Fruit fly (Drosophila melanogaster) whole organism, embryonic: ENCODE results near the gene CG8159.

Experiments used
- Bgb ChIP-seq: fragments of 200-800 bp; sonication (Bioruptor generic); IDR thresholded peaks from 2 replicates; pipeline ENCODE4 v1.3.6; 2022; ENCODE audit warnings: missing biosample characterization, missing genetic modification characterization; ENCODE audit not compliant: partially characterized antibody
- CG12071 ChIP-seq: fragments of 200-800 bp; sonication (Bioruptor generic); optimal IDR thresholded peaks from 3 replicates; lab custom pipeline; 2018; ENCODE audit warnings: missing biosample characterization, mild to moderate bottlenecking, missing genetic modification characterization
- CG12155 ChIP-seq: fragments of 200-800 bp; sonication (Bioruptor generic); optimal IDR thresholded peaks from 3 replicates; lab custom pipeline; 2016; ENCODE audit warnings: missing biosample characterization, missing genetic modification characterization
- CG12391 ChIP-seq: fragments of 200-800 bp; sonication (Bioruptor generic); optimal IDR thresholded peaks from 3 replicates; lab custom pipeline; 2018; ENCODE audit warnings: missing biosample characterization, mild to moderate bottlenecking, missing genetic modification characterization, moderate library complexity
- CG12744 ChIP-seq: fragments of 200-800 bp; sonication (Bioruptor generic); optimal IDR thresholded peaks from 2 replicates; lab custom pipeline; 2016; ENCODE audit warnings: missing biosample characterization, missing genetic modification characterization
- CG14860 ChIP-seq: fragments of 200-800 bp; sonication (Bioruptor generic); IDR thresholded peaks from 3 replicates; pipeline ENCODE4 v1.3.6; 2022; ENCODE audit warnings: missing biosample characterization, missing genetic modification characterization; ENCODE audit not compliant: partially characterized antibody
- CG15514 ChIP-seq: fragments of 200-800 bp; sonication (Bioruptor generic); optimal IDR thresholded peaks from 3 replicates; lab custom pipeline; 2017; ENCODE audit warnings: missing biosample characterization, missing genetic modification characterization, mild to moderate bottlenecking, moderate library complexity, missing genetic modification reagents
- CG2202 ChIP-seq: fragments of 200-800 bp; sonication (Bioruptor generic); optimal IDR thresholded peaks from 2 replicates; lab custom pipeline; 2018; ENCODE audit warnings: missing biosample characterization, mild to moderate bottlenecking, missing genetic modification characterization
- CG30403 ChIP-seq: fragments of 200-800 bp; sonication (Bioruptor generic); optimal IDR thresholded peaks from 3 replicates; lab custom pipeline; 2016; ENCODE audit warnings: missing biosample characterization, missing genetic modification characterization
- CG31441 ChIP-seq: fragments of 200-800 bp; sonication (Bioruptor generic); IDR thresholded peaks from 2 replicates; pipeline ENCODE4 v1.3.6; 2022; ENCODE audit warnings: missing biosample characterization, missing genetic modification characterization
- CG3838 ChIP-seq: fragments of 200-800 bp; sonication (Bioruptor generic); optimal IDR thresholded peaks from 3 replicates; lab custom pipeline; 2016; ENCODE audit warnings: missing biosample characterization, missing genetic modification characterization
- CG4360 ChIP-seq: fragments of 200-800 bp; sonication (Bioruptor generic); IDR thresholded peaks from 2 replicates; pipeline ENCODE4 v1.3.6; 2022; ENCODE audit warnings: missing biosample characterization, missing genetic modification characterization
- CG7357 ChIP-seq: fragments of 200-800 bp; sonication (Bioruptor generic); IDR thresholded peaks from 3 replicates; pipeline ENCODE4 v1.3.6; 2022; ENCODE audit warnings: missing biosample characterization, missing genetic modification characterization
- CG8089 ChIP-seq: fragments of 200-800 bp; sonication (Bioruptor generic); optimal IDR thresholded peaks from 3 replicates; lab custom pipeline; 2016; ENCODE audit warnings: missing biosample characterization, missing genetic modification characterization
- CG8944 ChIP-seq: fragments of 200-800 bp; sonication (Bioruptor generic); optimal IDR thresholded peaks from 3 replicates; lab custom pipeline; 2016; ENCODE audit warnings: missing biosample characterization, missing genetic modification characterization
- CG9215 ChIP-seq: fragments of 200-800 bp; sonication (Bioruptor generic); IDR thresholded peaks from 2 replicates; pipeline ENCODE4 v1.3.6; 2022; ENCODE audit warnings: missing biosample characterization, missing genetic modification characterization
- CrebB ChIP-seq: fragments of 200-800 bp; sonication (Bioruptor generic); optimal IDR thresholded peaks from 3 replicates; lab custom pipeline; 2018; ENCODE audit warnings: missing biosample characterization, mild to moderate bottlenecking, missing genetic modification characterization
- Dbx ChIP-seq: fragments of 200-800 bp; sonication (Bioruptor generic); IDR thresholded peaks from 3 replicates; pipeline ENCODE4 v1.3.6; 2022; ENCODE audit warnings: missing biosample characterization, missing genetic modification characterization
- Deaf1 ChIP-seq: fragments of 200-800 bp; optimal IDR thresholded peaks from 3 replicates; lab custom pipeline; 2019; ENCODE audit warnings: missing biosample characterization, mild to moderate bottlenecking, missing genetic modification characterization, moderate library complexity
- Elba2 ChIP-seq: fragments of 200-800 bp; sonication (Bioruptor generic); optimal IDR thresholded peaks from 3 replicates; lab custom pipeline; 2016; ENCODE audit warnings: missing biosample characterization, missing genetic modification characterization
- Fer3 ChIP-seq: fragments of 200-800 bp; sonication (Bioruptor generic); optimal IDR thresholded peaks from 2 replicates; lab custom pipeline; 2018; ENCODE audit warnings: missing biosample characterization, mild to moderate bottlenecking, missing genetic modification characterization, moderate library complexity
- GATAe ChIP-seq: fragments of 200-800 bp; sonication (Bioruptor generic); conservative IDR thresholded peaks from 2 replicates; pipeline ENCODE4 v1.3.6; 2022; ENCODE audit warnings: missing biosample characterization, missing genetic modification characterization
- HLH54F ChIP-seq: fragments of 200-800 bp; sonication (Bioruptor generic); optimal IDR thresholded peaks from 3 replicates; lab custom pipeline; 2016; ENCODE audit warnings: missing biosample characterization, missing genetic modification characterization
- MESR4 ChIP-seq: fragments of 200-800 bp; sonication (Bioruptor generic); optimal IDR thresholded peaks from 2 replicates; lab custom pipeline; 2018; ENCODE audit warnings: missing biosample characterization, mild to moderate bottlenecking, missing genetic modification characterization, moderate library complexity
- Mad ChIP-seq: fragments of 200-800 bp; sonication (Bioruptor generic); optimal IDR thresholded peaks from 2 replicates; lab custom pipeline; 2016; ENCODE audit warnings: missing biosample characterization, missing genetic modification characterization
- Med ChIP-seq: fragments of 200-800 bp; sonication (Bioruptor generic); peaks from one replicate; lab custom pipeline; 2016; ENCODE audit warnings: missing biosample characterization, missing genetic modification characterization, mild to moderate bottlenecking, inconsistent platforms, moderate library complexity
- NFAT ChIP-seq: fragments of 200-800 bp; sonication (Bioruptor generic); IDR thresholded peaks from 2 replicates; pipeline ENCODE4 v1.3.6; 2022; ENCODE audit warnings: missing biosample characterization, missing genetic modification characterization
- Taf1 ChIP-seq: fragments of 200-800 bp; sonication (Bioruptor generic); IDR thresholded peaks from 2 replicates; pipeline ENCODE4 v1.3.6; 2022; ENCODE audit warnings: missing biosample characterization, missing genetic modification characterization
- aop ChIP-seq: fragments of 200-800 bp; sonication (Bioruptor generic); IDR thresholded peaks from 2 replicates; pipeline ENCODE4 v1.3.6; 2022; ENCODE audit warnings: missing biosample characterization, missing genetic modification characterization
- ato ChIP-seq: fragments of 200-800 bp; sonication (Bioruptor generic); IDR thresholded peaks from 2 replicates; pipeline ENCODE4 v1.3.6; 2022; ENCODE audit warnings: missing biosample characterization, missing genetic modification characterization; ENCODE audit not compliant: partially characterized antibody
- dysf ChIP-seq: fragments of 200-800 bp; sonication (Bioruptor generic); IDR thresholded peaks from 3 replicates; pipeline ENCODE4 v1.3.6; 2022; ENCODE audit warnings: missing biosample characterization, missing genetic modification characterization
- fd102C ChIP-seq: fragments of 200-800 bp; sonication (Bioruptor generic); optimal IDR thresholded peaks from 2 replicates; lab custom pipeline; 2018; ENCODE audit warnings: missing biosample characterization, mild to moderate bottlenecking, missing genetic modification characterization, moderate library complexity
- gce ChIP-seq: fragments of 200-800 bp; sonication (Bioruptor generic); IDR thresholded peaks from 3 replicates; pipeline ENCODE4 v1.3.6; 2022; ENCODE audit warnings: missing biosample characterization, missing genetic modification characterization
- gcm ChIP-seq: fragments of 200-800 bp; sonication (Bioruptor generic); optimal IDR thresholded peaks from 2 replicates; lab custom pipeline; 2019; ENCODE audit warnings: missing biosample characterization, mild to moderate bottlenecking, missing genetic modification characterization, moderate library complexity
- gro ChIP-seq: fragments of 200-800 bp; sonication (Bioruptor generic); optimal IDR thresholded peaks from 2 replicates; lab custom pipeline; 2016; ENCODE audit warnings: missing biosample characterization, missing genetic modification characterization
- hb ChIP-seq: fragments of 200-800 bp; sonication (Bioruptor generic); IDR thresholded peaks from 3 replicates; pipeline ENCODE4 v1.3.6; 2022; ENCODE audit warnings: missing biosample characterization, missing genetic modification characterization; ENCODE audit not compliant: partially characterized antibody
- inv ChIP-seq: fragments of 200-800 bp; sonication (Bioruptor generic); IDR thresholded peaks from 2 replicates; pipeline ENCODE4 v1.3.6; 2022; ENCODE audit warnings: missing biosample characterization, missing genetic modification characterization; ENCODE audit not compliant: partially characterized antibody
- lola ChIP-seq, 3 experiments: fragments of >200 bp in 2 of 3; fragments of 200-800 bp in 1 of 3; sonication (Bioruptor generic) in 1 of 3; optimal IDR thresholded peaks; 2 replicates each; lab custom pipeline; 2017 to 2019; ENCODE audit warnings: missing biosample characterization in 3 of 3, missing genetic modification characterization in 3 of 3, mild to moderate bottlenecking in 1 of 3, moderate library complexity in 1 of 3
- onecut ChIP-seq: fragments of 200-800 bp; sonication (Bioruptor generic); IDR thresholded peaks from 2 replicates; pipeline ENCODE4 v1.3.6; 2022; ENCODE audit warnings: missing biosample characterization, missing genetic modification characterization
- peb ChIP-seq: fragments of 200-800 bp; sonication (Bioruptor generic); IDR thresholded peaks from 2 replicates; pipeline ENCODE4 v1.3.6; 2022; ENCODE audit warnings: missing biosample characterization, missing genetic modification characterization
- ro ChIP-seq: fragments of 200-800 bp; sonication (Bioruptor generic); IDR thresholded peaks from 2 replicates; pipeline ENCODE4 v1.3.6; 2022; ENCODE audit warnings: missing biosample characterization, missing genetic modification characterization
- sob ChIP-seq: fragments of 200-800 bp; sonication (Bioruptor generic); IDR thresholded peaks from 2 replicates; pipeline ENCODE4 v1.3.6; 2022; ENCODE audit warnings: missing biosample characterization, missing genetic modification characterization
- stc ChIP-seq: fragments of 200-800 bp; sonication (Bioruptor generic); IDR thresholded peaks from 2 replicates; pipeline ENCODE4 v1.3.6; 2022; ENCODE audit warnings: missing biosample characterization, missing genetic modification characterization
- sug ChIP-seq: fragments of 200-800 bp; optimal IDR thresholded peaks from 2 replicates; lab custom pipeline; 2019; ENCODE audit warnings: missing biosample characterization, mild to moderate bottlenecking, missing genetic modification characterization, moderate library complexity
- tin ChIP-seq: fragments of 200-800 bp; sonication (Bioruptor generic); optimal IDR thresholded peaks from 3 replicates; lab custom pipeline; 2016; ENCODE audit warnings: missing biosample characterization, missing genetic modification characterization
- tio ChIP-seq: fragments of 200-800 bp; sonication (Bioruptor generic); optimal IDR thresholded peaks from 2 replicates; lab custom pipeline; 2017; ENCODE audit warnings: missing biosample characterization, missing genetic modification characterization, inconsistent platforms
- trem ChIP-seq: fragments of 200-800 bp; optimal IDR thresholded peaks from 3 replicates; lab custom pipeline; 2019; ENCODE audit warnings: missing biosample characterization, mild to moderate bottlenecking, missing genetic modification characterization, moderate library complexity
- tup ChIP-seq: fragments of 200-800 bp; sonication (Bioruptor generic); optimal IDR thresholded peaks from 2 replicates; lab custom pipeline; 2016; ENCODE audit warnings: missing biosample characterization, mild to moderate bottlenecking, missing genetic modification characterization, moderate library complexity
- zfh2 ChIP-seq: fragments of 200-800 bp; sonication (Bioruptor generic); optimal IDR thresholded peaks from 2 replicates; lab custom pipeline; 2016; ENCODE audit warnings: missing biosample characterization, missing genetic modification characterization

CG8159 gene

DNA sequence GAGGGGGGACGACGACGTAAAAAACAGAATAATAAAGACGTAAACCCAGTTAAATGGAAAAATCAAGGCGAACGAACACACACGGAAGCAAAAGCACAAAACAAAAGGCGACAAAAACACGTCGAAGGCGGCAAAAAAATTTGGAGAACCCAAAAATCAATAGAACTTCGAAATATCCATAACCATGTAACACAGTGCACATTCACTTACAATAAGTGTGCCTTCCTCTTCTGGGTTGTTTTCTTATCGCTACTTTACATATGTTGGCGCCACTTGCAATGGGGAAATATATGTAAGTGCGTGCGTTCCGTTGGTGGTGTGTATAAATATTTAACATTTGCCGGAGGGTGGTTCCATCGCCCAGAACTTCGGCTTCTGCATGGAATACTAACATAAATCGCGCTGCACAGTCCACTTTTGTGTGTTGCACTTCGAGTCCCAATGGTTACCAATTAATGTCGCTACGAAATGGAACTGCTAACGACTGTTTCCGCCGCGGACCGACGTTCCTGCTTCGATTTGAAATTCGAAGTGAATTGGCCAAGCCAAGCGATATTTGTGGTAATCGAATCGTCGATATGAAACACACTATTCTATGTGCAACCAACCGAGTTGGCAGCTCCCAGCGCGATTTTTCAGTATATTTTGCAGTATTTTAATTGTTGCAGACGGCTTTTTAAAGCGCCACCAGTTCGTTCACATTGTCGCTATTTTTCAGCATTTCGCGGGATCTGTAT is 20.6 kb downstream of the CG8159 start, which contains the start of the genes CG9801 and Nasp (continued):
- peak; percentile 73 for TF ChIP-seq sob
- 0 out of 3 replicates have a peak, but pooled peaks have one; percentile 15 for TF ChIP-seq gce (GFP tag; lab: Robert Waterston, UW)
- TF ChIP-seq fd102C (GFP tag; lab: Kevin White, UChicago), result no peak
- peak; percentile 48 for TF ChIP-seq CrebB
- no peak for TF ChIP-seq sug (tag; lab: Kevin White, UChicago)
- TF ChIP-seq zfh2 (GFP tag; lab: Kevin White, UChicago), result peak; percentile 28
- TF ChIP-seq Elba2, result no peak
- TF ChIP-seq Med (GFP tag; lab: Kevin White, UChicago), result peak; percentile 92
- no peak for TF ChIP-seq aop (GFP tag; lab: Robert Waterston, UW)
- no peak for TF ChIP-seq CG4360 (GFP tag; lab: Robert Waterston, UW)
- TF ChIP-seq CG15514 (GFP tag; lab: Kevin White, UChicago), result peak; percentile 81
- peak; percentile 63; the same call in 2 of the 3 replicates for TF ChIP-seq hb (GFP tag; lab: Robert Waterston, UW)
- TF ChIP-seq gro (GFP tag; lab: Kevin White, UChicago), result peak; percentile 34
- TF ChIP-seq trem (tag; lab: Kevin White, UChicago), result peak; percentile 100
- TF ChIP-seq MESR4 (GFP tag; lab: Kevin White, UChicago), result peak; percentile 50
- TF ChIP-seq CG31441 (GFP tag; lab: Robert Waterston, UW), result peak; percentile 20; the same call in 1 of the 2 replicates
- TF ChIP-seq Dbx (GFP tag; lab: Robert Waterston, UW), result peak; percentile 36; the same call in 1 of the 3 replicates
- peak; percentile 31 for TF ChIP-seq onecut (GFP tag; lab: Robert Waterston, UW)
- TF ChIP-seq gcm (GFP tag; lab: Kevin White, UChicago), result peak; percentile 42
- peak; percentile 63; the same call in 1 of the 2 replicates for TF ChIP-seq ato (GFP tag; lab: Robert Waterston, UW)
- TF ChIP-seq CG7357 (GFP tag; lab: Robert Waterston, UW), result no peak
- TF ChIP-seq ro (GFP tag; lab: Robert Waterston, UW), result no peak
- no peak for TF ChIP-seq tio (GFP tag; lab: Kevin White, UChicago)
- TF ChIP-seq peb, result 0 out of 2 replicates have a peak, but pooled peaks have one; percentile 30
- no peak for TF ChIP-seq CG2202 (tag; lab: Kevin White, UChicago)
- peak; percentile 56; the same call in 2 of the 3 replicates for TF ChIP-seq CG14860 (GFP tag; lab: Robert Waterston, UW)
- TF ChIP-seq CG30403 (GFP tag; lab: Kevin White, UChicago), result peak; percentile 31
- TF ChIP-seq CG12071 (GFP tag; lab: Kevin White, UChicago), result peak; percentile 51
- no peak for TF ChIP-seq tin
- TF ChIP-seq CG12155 (GFP tag; lab: Kevin White, UChicago), result peak; percentile 20
- peak; percentile 53 for TF ChIP-seq CG3838 (GFP tag; lab: Kevin White, UChicago)
- peak; percentile 25 for TF ChIP-seq Mad (GFP tag; lab: Kevin White, UChicago)
- no peak for TF ChIP-seq CG8089 (GFP tag; lab: Kevin White, UChicago)
- peak; percentile 56; the same call in 1 of the 2 replicates for TF ChIP-seq NFAT (GFP tag; lab: Robert Waterston, UW)
- 0 out of 3 replicates have a peak, but pooled peaks have one; percentile 23 for TF ChIP-seq dysf (GFP tag; lab: Robert Waterston, UW)
- no peak for TF ChIP-seq CG12744 (GFP tag; lab: Kevin White, UChicago)
- peak in 1 of 3 experiments; percentile 1 for TF ChIP-seq lola (GFP tag; optimal IDR thresholded peaks at IDR 0.05; lab: Kevin White, UChicago)
- TF ChIP-seq GATAe (GFP tag; lab: Robert Waterston, UW), result no peak
- no peak for TF ChIP-seq tup (GFP tag; lab: Kevin White, UChicago)
- no peak for TF ChIP-seq Fer3
- peak; percentile 64 for TF ChIP-seq inv (GFP tag; lab: Robert Waterston, UW)
- TF ChIP-seq CG8944 (GFP tag; lab: Kevin White, UChicago), result peak; percentile 10
- TF ChIP-seq stc, result no peak
- TF ChIP-seq Deaf1, result peak; percentile 32
- TF ChIP-seq Taf1 (GFP tag; lab: Robert Waterston, UW), result no peak
- TF ChIP-seq CG12391 (tag; lab: Kevin White, UChicago), result peak; percentile 44
- TF ChIP-seq CG9215 (GFP tag; lab: Robert Waterston, UW), result 0 out of 2 replicates have a peak, but pooled peaks have one; percentile 12
- peak; percentile 33 for TF ChIP-seq HLH54F (GFP tag; lab: Kevin White, UChicago)
- peak; percentile 84 for TF ChIP-seq Bgb (GFP tag; lab: Robert Waterston, UW)
